Fruit fly (Drosophila melanogaster) whole organism, embryonic: ENCODE data around the gene CG33795.

Experiments used
- Atf3 ChIP-seq: fragments of 200-800 bp; sonication (Bioruptor generic); optimal IDR thresholded peaks from 3 replicates; lab custom pipeline; 2016; ENCODE audit warnings: missing biosample characterization, missing genetic modification characterization
- BEAF-32 ChIP-seq: fragments of 200-800 bp; sonication (Bioruptor generic); optimal IDR thresholded peaks from 3 replicates; lab custom pipeline; 2017; ENCODE audit warnings: missing biosample characterization, missing genetic modification characterization, mild to moderate bottlenecking, moderate library complexity, missing genetic modification reagents
- CG10462 ChIP-seq: fragments of 200-800 bp; sonication (Bioruptor generic); optimal IDR thresholded peaks from 2 replicates; lab custom pipeline; 2016; ENCODE audit warnings: missing biosample characterization, missing genetic modification characterization
- CG12299 ChIP-seq: fragments of 200-800 bp; sonication (Bioruptor generic); optimal IDR thresholded peaks from 2 replicates; lab custom pipeline; 2018; ENCODE audit warnings: missing biosample characterization, mild to moderate bottlenecking, missing genetic modification characterization
- CG13624 ChIP-seq: fragments of 200-800 bp; sonication (Bioruptor generic); optimal IDR thresholded peaks from 2 replicates; lab custom pipeline; 2016; ENCODE audit warnings: missing biosample characterization, missing genetic modification characterization
- CG1603 ChIP-seq: fragments of 200-800 bp; sonication (Bioruptor generic); optimal IDR thresholded peaks from 2 replicates; lab custom pipeline; 2019; ENCODE audit warnings: missing biosample characterization, mild to moderate bottlenecking, missing genetic modification characterization, moderate library complexity
- CG17186 ChIP-seq: fragments of 200-800 bp; sonication (Bioruptor generic); optimal IDR thresholded peaks from 3 replicates; lab custom pipeline; 2017; ENCODE audit warnings: missing biosample characterization, missing genetic modification reagents, missing genetic modification characterization
- CG2712 ChIP-seq: fragments of 200-800 bp; optimal IDR thresholded peaks from 3 replicates; lab custom pipeline; 2019; ENCODE audit warnings: missing biosample characterization, mild to moderate bottlenecking, missing genetic modification characterization, moderate library complexity
- CG3281 ChIP-seq: fragments of 200-800 bp; sonication (Bioruptor generic); optimal IDR thresholded peaks from 3 replicates; lab custom pipeline; 2017; ENCODE audit warnings: missing biosample characterization, mild to moderate bottlenecking, missing genetic modification characterization
- CG34224 ChIP-seq: fragments of 200-800 bp; sonication (Bioruptor generic); IDR thresholded peaks from 3 replicates; pipeline ENCODE4 v1.3.6; 2022; ENCODE audit warnings: missing biosample characterization, missing genetic modification characterization; ENCODE audit not compliant: partially characterized antibody
- CG34422 ChIP-seq: fragments of 200-800 bp; sonication (Bioruptor generic); IDR thresholded peaks from 3 replicates; pipeline ENCODE4 v1.3.6; 2022; ENCODE audit warnings: missing biosample characterization, missing genetic modification characterization
- CG4617 ChIP-seq: fragments of 200-800 bp; sonication (Bioruptor generic); optimal IDR thresholded peaks from 3 replicates; lab custom pipeline; 2016; ENCODE audit warnings: missing biosample characterization, missing genetic modification characterization, borderline replicate concordance
- CG7271 ChIP-seq: fragments of 200-800 bp; sonication (Bioruptor generic); optimal IDR thresholded peaks from 2 replicates; lab custom pipeline; 2018; ENCODE audit warnings: missing biosample characterization, mild to moderate bottlenecking, missing genetic modification characterization, moderate library complexity
- CG7839 ChIP-seq: fragments of 200-800 bp; sonication (Bioruptor generic); optimal IDR thresholded peaks from 3 replicates; lab custom pipeline; 2018; ENCODE audit warnings: missing biosample characterization, mild to moderate bottlenecking, missing genetic modification characterization, moderate library complexity
- CG8089 ChIP-seq: fragments of 200-800 bp; sonication (Bioruptor generic); optimal IDR thresholded peaks from 3 replicates; lab custom pipeline; 2016; ENCODE audit warnings: missing biosample characterization, missing genetic modification characterization
- CG8388 ChIP-seq: fragments of 200-800 bp; sonication (Bioruptor generic); optimal IDR thresholded peaks from 2 replicates; lab custom pipeline; 2019; ENCODE audit warnings: missing biosample characterization, mild to moderate bottlenecking, missing genetic modification characterization, moderate library complexity
- CG8478 ChIP-seq: fragments of >200 bp; optimal IDR thresholded peaks from 2 replicates; lab custom pipeline; 2018
- CkIIα-i1 ChIP-seq: fragments of 200-800 bp; sonication (Bioruptor generic); IDR thresholded peaks from 2 replicates; pipeline ENCODE4 v1.3.6; 2022; ENCODE audit warnings: missing biosample characterization, missing genetic modification characterization
- CrebB ChIP-seq: fragments of 200-800 bp; sonication (Bioruptor generic); optimal IDR thresholded peaks from 3 replicates; lab custom pipeline; 2018; ENCODE audit warnings: missing biosample characterization, mild to moderate bottlenecking, missing genetic modification characterization
- Dll ChIP-seq: fragments of 200-800 bp; sonication (Bioruptor generic); IDR thresholded peaks from 4 replicates; pipeline ENCODE4 v1.3.6; 2022; ENCODE audit warnings: missing biosample characterization, missing genetic modification characterization; ENCODE audit not compliant: partially characterized antibody
- Drgx ChIP-seq: fragments of 200-800 bp; sonication (Bioruptor generic); IDR thresholded peaks from 2 replicates; pipeline ENCODE4 v1.3.6; 2022; ENCODE audit warnings: missing biosample characterization, missing genetic modification characterization
- E2f1 ChIP-seq: fragments of 200-800 bp; sonication (Bioruptor generic); IDR thresholded peaks from 2 replicates; pipeline ENCODE4 v1.3.6; 2022; ENCODE audit warnings: missing biosample characterization, missing genetic modification characterization
- H15 ChIP-seq: fragments of 200-800 bp; sonication (Bioruptor generic); IDR thresholded peaks from 3 replicates; pipeline ENCODE4 v1.3.6; 2022; ENCODE audit warnings: missing biosample characterization, missing genetic modification characterization
- H2.0 ChIP-seq: fragments of 200-800 bp; sonication (Bioruptor generic); IDR thresholded peaks from 2 replicates; pipeline ENCODE4 v1.3.6; 2022; ENCODE audit warnings: missing biosample characterization, missing genetic modification characterization
- Hand ChIP-seq: fragments of 200-800 bp; sonication (Bioruptor generic); optimal IDR thresholded peaks from 2 replicates; lab custom pipeline; 2017; ENCODE audit warnings: mild to moderate bottlenecking, missing biosample characterization, missing genetic modification reagents, missing genetic modification characterization
- MBD-R2 ChIP-seq: fragments of 200-800 bp; sonication (Bioruptor generic); IDR thresholded peaks from 2 replicates; pipeline ENCODE4 v1.3.6; 2022; ENCODE audit warnings: missing biosample characterization, missing genetic modification characterization
- MESR4 ChIP-seq: fragments of 200-800 bp; sonication (Bioruptor generic); optimal IDR thresholded peaks from 2 replicates; lab custom pipeline; 2018; ENCODE audit warnings: missing biosample characterization, mild to moderate bottlenecking, missing genetic modification characterization, moderate library complexity
- PHDP ChIP-seq: fragments of 200-800 bp; sonication (Bioruptor generic); optimal IDR thresholded peaks from 3 replicates; lab custom pipeline; 2018; ENCODE audit warnings: missing biosample characterization, mild to moderate bottlenecking, missing genetic modification characterization, moderate library complexity
- Rx ChIP-seq: fragments of 200-800 bp; sonication (Bioruptor generic); IDR thresholded peaks from 2 replicates; pipeline ENCODE4 v1.3.6; 2022; ENCODE audit warnings: missing biosample characterization, missing genetic modification characterization
- cg ChIP-seq: fragments of 200-800 bp; sonication (Bioruptor generic); optimal IDR thresholded peaks from 3 replicates; lab custom pipeline; 2019; ENCODE audit warnings: missing biosample characterization, mild to moderate bottlenecking, missing genetic modification characterization, moderate library complexity
- corto ChIP-seq: fragments of 200-800 bp; sonication (Bioruptor generic); optimal IDR thresholded peaks from 2 replicates; lab custom pipeline; 2016; ENCODE audit warnings: missing biosample characterization, mild to moderate bottlenecking, missing genetic modification characterization, moderate library complexity
- dati ChIP-seq: fragments of 200-800 bp; sonication (Bioruptor generic); IDR thresholded peaks from 2 replicates; pipeline ENCODE4 v1.3.6; 2022; ENCODE audit warnings: missing biosample characterization, missing genetic modification characterization
- gce ChIP-seq: fragments of 200-800 bp; sonication (Bioruptor generic); IDR thresholded peaks from 3 replicates; pipeline ENCODE4 v1.3.6; 2022; ENCODE audit warnings: missing biosample characterization, missing genetic modification characterization
- gem ChIP-seq: fragments of 200-800 bp; sonication (Bioruptor generic); optimal IDR thresholded peaks from 2 replicates; lab custom pipeline; 2019; ENCODE audit warnings: missing biosample characterization, mild to moderate bottlenecking, missing genetic modification characterization, moderate library complexity
- grn ChIP-seq: fragments of 200-800 bp; sonication (Bioruptor generic); optimal IDR thresholded peaks from 3 replicates; lab custom pipeline; 2017; ENCODE audit warnings: missing biosample characterization, missing genetic modification characterization
- inv ChIP-seq: fragments of 200-800 bp; sonication (Bioruptor generic); IDR thresholded peaks from 2 replicates; pipeline ENCODE4 v1.3.6; 2022; ENCODE audit warnings: missing biosample characterization, missing genetic modification characterization; ENCODE audit not compliant: partially characterized antibody
- lmd ChIP-seq: fragments of 200-800 bp; sonication (Bioruptor generic); IDR thresholded peaks from 2 replicates; pipeline ENCODE4 v1.3.6; 2022; ENCODE audit warnings: missing biosample characterization, missing genetic modification characterization
- nom ChIP-seq: fragments of 200-800 bp; sonication (Bioruptor generic); optimal IDR thresholded peaks from 2 replicates; lab custom pipeline; 2017; ENCODE audit warnings: missing biosample characterization, missing genetic modification characterization, mild to moderate bottlenecking, moderate library complexity, missing genetic modification reagents
- otp ChIP-seq: fragments of 200-800 bp; sonication (Bioruptor generic); IDR thresholded peaks from 3 replicates; pipeline ENCODE4, ENCODE4 v1.3.6; 2022; ENCODE audit warnings: missing biosample characterization, missing genetic modification characterization
- sc ChIP-seq, 3 experiments: fragments of >200 bp in 2 of 3; fragments of 200-800 bp in 1 of 3; sonication (Bioruptor generic) in 1 of 3; optimal IDR thresholded peaks; 2 replicates in 2 of 3; 3 replicates in 1 of 3; lab custom pipeline; 2017; ENCODE audit warnings: mild to moderate bottlenecking in 1 of 3, missing biosample characterization in 1 of 3, missing genetic modification characterization in 1 of 3, missing genetic modification reagents in 1 of 3
- sisA ChIP-seq: fragments of 200-800 bp; sonication (Bioruptor generic); IDR thresholded peaks from 2 replicates; pipeline ENCODE4 v1.3.6; 2022; ENCODE audit warnings: missing biosample characterization, missing genetic modification characterization
- stc ChIP-seq: fragments of 200-800 bp; sonication (Bioruptor generic); IDR thresholded peaks from 2 replicates; pipeline ENCODE4 v1.3.6; 2022; ENCODE audit warnings: missing biosample characterization, missing genetic modification characterization
- ttk ChIP-seq: fragments of 200-800 bp; sonication (Bioruptor generic); IDR thresholded peaks from 2 replicates; pipeline ENCODE4 v2.1.2; 2022; ENCODE audit warnings: missing biosample characterization, missing genetic modification characterization
- zfh1 ChIP-seq: fragments of 200-800 bp; sonication (Bioruptor generic); IDR thresholded peaks from 3 replicates; pipeline ENCODE4 v1.3.6; 2022; ENCODE audit warnings: missing biosample characterization, missing genetic modification characterization

The CG33795 gene

dm6 chr3L:16136819-16137553 lies 34.2 kb downstream of the CG33795 start (continued):
- TF ChIP-seq CrebB (tag; lab: Kevin White, UChicago) (no peak), otp (no peak), cg (GFP tag; lab: Kevin White, UChicago) (no peak)

dm6 chr3L:16132067-16132418 lies 39.1 kb downstream of the CG33795 start:
- no peak for TF ChIP-seq Atf3 (GFP tag; lab: Kevin White, UChicago)
- peak; percentile 44 for TF ChIP-seq CG1603 (tag; lab: Kevin White, UChicago)
- TF ChIP-seq Rx (GFP tag; lab: Robert Waterston, UW) = 0 out of 2 replicates have a peak, but pooled peaks have one; percentile 3
- peak; percentile 25; the same call in 1 of the 3 replicates for TF ChIP-seq CG34224 (GFP tag; lab: Robert Waterston, UW)
- 0 out of 2 replicates have a peak, but pooled peaks have one; percentile 5 for TF ChIP-seq dati
- TF ChIP-seq Dll (GFP tag; lab: Robert Waterston, UW) = 0 out of 4 replicates have a peak, but pooled peaks have one; percentile 8
- peak; percentile 44 for TF ChIP-seq CG4617
- 0 out of 2 replicates have a peak, but pooled peaks have one; percentile 29 for TF ChIP-seq Drgx
- peak; percentile 9 for TF ChIP-seq MBD-R2
- peak; percentile 60 for TF ChIP-seq MESR4 (GFP tag; lab: Kevin White, UChicago)
- peak; percentile 9 for TF ChIP-seq nom (GFP tag; lab: Kevin White, UChicago)
- TF ChIP-seq CG17186 (GFP tag; lab: Kevin White, UChicago) = peak; percentile 46
- 0 out of 3 replicates have a peak, but pooled peaks have one; percentile 8 for TF ChIP-seq zfh1 (GFP tag; lab: Robert Waterston, UW)
- peak; percentile 57 for TF ChIP-seq cg (GFP tag; lab: Kevin White, UChicago)
- TF ChIP-seq CG34422 = peak; percentile 3; the same call in 1 of the 3 replicates
- TF ChIP-seq grn (GFP tag; lab: Kevin White, UChicago) = no peak
- 0 out of 3 replicates have a peak, but pooled peaks have one; percentile 31 for TF ChIP-seq H15 (GFP tag; lab: Robert Waterston, UW)
- no peak for TF ChIP-seq CG10462 (GFP tag; lab: Kevin White, UChicago)
- no peak for TF ChIP-seq ttk (GFP tag; lab: Robert Waterston, UW)
- 0 out of 2 replicates have a peak, but pooled peaks have one; percentile 3 for TF ChIP-seq H2.0 (GFP tag; lab: Robert Waterston, UW)
- TF ChIP-seq stc (GFP tag; lab: Robert Waterston, UW) = 0 out of 2 replicates have a peak, but pooled peaks have one; percentile 1
- TF ChIP-seq CG2712 (tag; lab: Kevin White, UChicago) = no peak
- TF ChIP-seq, all 482 proteins: peak for 17

- peak; percentile 70 for TF ChIP-seq CG8388 (GFP tag; lab: Kevin White, UChicago)
- no peak; the same call in 1 of the 2 replicates for TF ChIP-seq sisA (GFP tag; lab: Robert Waterston, UW)
- peak; percentile 81 for TF ChIP-seq gem (tag; lab: Kevin White, UChicago)
- TF ChIP-seq CG8089 (GFP tag; lab: Kevin White, UChicago) = no peak
- TF ChIP-seq corto = peak; percentile 2
- TF ChIP-seq CG7271 (tag; lab: Kevin White, UChicago) = peak; percentile 13
- TF ChIP-seq CG13624 (GFP tag; lab: Kevin White, UChicago) = no peak
- no peak for TF ChIP-seq CG12299 (tag; lab: Kevin White, UChicago)
- no peak for TF ChIP-seq CG8478 (lab: Kevin White, UChicago)
- no peak for TF ChIP-seq gce (GFP tag; lab: Robert Waterston, UW)
- no peak for TF ChIP-seq lmd (GFP tag; lab: Robert Waterston, UW)
- TF ChIP-seq CG3281 (GFP tag; lab: Kevin White, UChicago) = peak; percentile 51
- peak; percentile 58; the same call in 2 of the 3 replicates for TF ChIP-seq CG34422
- peak; percentile 11 for TF ChIP-seq Hand (GFP tag; lab: Kevin White, UChicago)
- TF ChIP-seq E2f1 (GFP tag; lab: Robert Waterston, UW) = peak; percentile 87
- TF ChIP-seq sc (optimal IDR thresholded peaks at IDR 0.05; lab: Kevin White, UChicago) = no peak
- no peak for TF ChIP-seq sc (GFP tag; optimal IDR thresholded peaks at IDR 0.05; lab: Kevin White, UChicago)
- TF ChIP-seq PHDP (tag; lab: Kevin White, UChicago) = peak; percentile 70
- TF ChIP-seq CG7839 = peak; percentile 74
- TF ChIP-seq CkIIα-i1 (GFP tag; lab: Robert Waterston, UW) = no peak
- no peak for TF ChIP-seq inv (GFP tag; lab: Robert Waterston, UW)
- peak; percentile 9 for TF ChIP-seq BEAF-32 (GFP tag; lab: Kevin White, UChicago)
Observed at dm6 chr3L:16131264-16132066, 39.7 kb downstream of the CG33795 start, which contains the start of the genes Trs20 and elg1. Trs20 (minus strand) TSS chr3L:16131632. elg1 (plus strand) TSS chr3L:16132028.
